Worm (Caenorhabditis elegans) whole organism, young adult: ENCODE measurements around the gene srh-270.

Experiments
- attf-6 ChIP-seq: fragments of 200-800 bp; sonication (Bioruptor generic); IDR thresholded peaks from 2 replicates; pipeline ENCODE4 v1.3.6; 2022; ENCODE audit warnings: missing genetic modification reagents, missing genetic modification characterization, missing compliant biosample characterization
- ceh-58 ChIP-seq: fragments of 200-800 bp; sonication (Bioruptor generic); IDR thresholded peaks from 2 replicates; pipeline ENCODE4 v1.3.6; 2022; ENCODE audit warnings: missing genetic modification characterization, missing compliant biosample characterization
- lag-1 ChIP-seq: fragments of 200-800 bp; sonication (Bioruptor generic); IDR thresholded peaks from 2 replicates; pipeline ENCODE4 v1.3.6; 2022; ENCODE audit warnings: missing genetic modification reagents, missing genetic modification characterization, missing compliant biosample characterization
- nhr-120 ChIP-seq: fragments of 200-800 bp; sonication (Bioruptor generic); IDR thresholded peaks from 2 replicates; pipeline ENCODE4 v1.3.6; 2022; ENCODE audit warnings: missing genetic modification characterization, missing compliant biosample characterization
- tlf-1 ChIP-seq: fragments of 200-800 bp; sonication (Bioruptor generic); optimal IDR thresholded peaks from 2 replicates; lab custom pipeline; 2018; ENCODE audit warnings: mild to moderate bottlenecking, missing genetic modification characterization, missing compliant biosample characterization

ce11 chrV:2845771-2846170 lies 15.6 kb downstream of the srh-270 start, which contains the start of gene srj-44:
- no peak for TF ChIP-seq tlf-1 (GFP tag; lab: Kevin White, UChicago)
- TF ChIP-seq nhr-120 (GFP tag; lab: Robert Waterston, UW) = no peak
- TF ChIP-seq lag-1 (GFP tag; lab: Robert Waterston, UW) = no peak
- TF ChIP-seq ceh-58 (GFP tag; lab: Robert Waterston, UW) = no peak
- no peak for TF ChIP-seq attf-6 (GFP tag; lab: Robert Waterston, UW)
